Fruit fly (Drosophila melanogaster) whole organism, embryonic: Measurements from ENCODE around the gene Orp8.
A peak's percentile ranks its signal among the peaks of the same experiment; 100 is the strongest.

Experiments used
- Atf6 ChIP-seq: fragments of 200-800 bp; sonication (Bioruptor generic); IDR thresholded peaks from 2 replicates; pipeline ENCODE4 v1.3.6; 2022; ENCODE audit warnings: missing biosample characterization, missing genetic modification characterization
- CG1024 ChIP-seq: fragments of 200-800 bp; sonication (Bioruptor generic); IDR thresholded peaks from 2 replicates; pipeline ENCODE4 v1.3.6; 2022; ENCODE audit warnings: missing biosample characterization, missing genetic modification characterization
- CG10431 ChIP-seq: fragments of 200-800 bp; sonication (Bioruptor generic); optimal IDR thresholded peaks from 3 replicates; lab custom pipeline; 2018; ENCODE audit warnings: missing biosample characterization, mild to moderate bottlenecking, missing genetic modification characterization
- CG12769 ChIP-seq: fragments of 200-800 bp; sonication (Bioruptor generic); optimal IDR thresholded peaks from 2 replicates; lab custom pipeline; 2019; ENCODE audit warnings: missing biosample characterization, mild to moderate bottlenecking, missing genetic modification characterization, moderate library complexity
- CG15601 ChIP-seq: fragments of 200-800 bp; sonication (Bioruptor generic); optimal IDR thresholded peaks from 3 replicates; lab custom pipeline; 2019; ENCODE audit warnings: missing biosample characterization, mild to moderate bottlenecking, missing genetic modification characterization, moderate library complexity
- CG17186 ChIP-seq: fragments of 200-800 bp; sonication (Bioruptor generic); optimal IDR thresholded peaks from 3 replicates; lab custom pipeline; 2017; ENCODE audit warnings: missing biosample characterization, missing genetic modification reagents, missing genetic modification characterization
- CG18262 ChIP-seq: fragments of 200-800 bp; optimal IDR thresholded peaks from 3 replicates; lab custom pipeline; 2019; ENCODE audit warnings: missing biosample characterization, mild to moderate bottlenecking, missing genetic modification characterization, moderate library complexity
- CG1832 ChIP-seq: fragments of 200-800 bp; sonication (Bioruptor generic); optimal IDR thresholded peaks from 2 replicates; lab custom pipeline; 2017; ENCODE audit warnings: missing biosample characterization, mild to moderate bottlenecking, missing genetic modification characterization, inconsistent platforms
- CG2712 ChIP-seq: fragments of 200-800 bp; optimal IDR thresholded peaks from 3 replicates; lab custom pipeline; 2019; ENCODE audit warnings: missing biosample characterization, mild to moderate bottlenecking, missing genetic modification characterization, moderate library complexity
- CG3838 ChIP-seq: fragments of 200-800 bp; sonication (Bioruptor generic); optimal IDR thresholded peaks from 3 replicates; lab custom pipeline; 2016; ENCODE audit warnings: missing biosample characterization, missing genetic modification characterization
- CG6654 ChIP-seq: fragments of 200-800 bp; sonication (Bioruptor generic); optimal IDR thresholded peaks from 2 replicates; lab custom pipeline; 2017; ENCODE audit warnings: missing biosample characterization, mild to moderate bottlenecking, missing genetic modification characterization
- CG8089 ChIP-seq: fragments of 200-800 bp; sonication (Bioruptor generic); optimal IDR thresholded peaks from 3 replicates; lab custom pipeline; 2016; ENCODE audit warnings: missing biosample characterization, missing genetic modification characterization
- CG8281 ChIP-seq: fragments of 200-800 bp; sonication (Bioruptor generic); optimal IDR thresholded peaks from 2 replicates; lab custom pipeline; 2018; ENCODE audit warnings: missing biosample characterization, mild to moderate bottlenecking, missing genetic modification characterization, moderate library complexity
- CG8944 ChIP-seq: fragments of 200-800 bp; sonication (Bioruptor generic); optimal IDR thresholded peaks from 3 replicates; lab custom pipeline; 2016; ENCODE audit warnings: missing biosample characterization, missing genetic modification characterization
- CG9727 ChIP-seq: fragments of 200-800 bp; sonication (Bioruptor generic); optimal IDR thresholded peaks from 3 replicates; lab custom pipeline; 2017; ENCODE audit warnings: missing biosample characterization, mild to moderate bottlenecking, missing genetic modification characterization
- Chrac-16 ChIP-seq: fragments of 200-800 bp; sonication (Bioruptor generic); optimal IDR thresholded peaks from 3 replicates; lab custom pipeline; 2016; ENCODE audit warnings: missing biosample characterization, missing genetic modification characterization
- Dad ChIP-seq: fragments of 200-800 bp; sonication (Bioruptor generic); optimal IDR thresholded peaks from 3 replicates; lab custom pipeline; 2016; ENCODE audit warnings: missing biosample characterization, missing genetic modification characterization
- Dll ChIP-seq: fragments of 200-800 bp; sonication (Bioruptor generic); IDR thresholded peaks from 4 replicates; pipeline ENCODE4 v1.3.6; 2022; ENCODE audit warnings: missing biosample characterization, missing genetic modification characterization; ENCODE audit not compliant: partially characterized antibody
- Drgx ChIP-seq: fragments of 200-800 bp; sonication (Bioruptor generic); IDR thresholded peaks from 2 replicates; pipeline ENCODE4 v1.3.6; 2022; ENCODE audit warnings: missing biosample characterization, missing genetic modification characterization
- Eip74EF ChIP-seq, 2 experiments: fragments of 200-800 bp in 1 of 2; fragments of >200 bp in 1 of 2; sonication (Bioruptor generic) in 1 of 2; optimal IDR thresholded peaks; 2 replicates each; lab custom pipeline; 2017 to 2019; ENCODE audit warnings: missing biosample characterization in 2 of 2, missing genetic modification characterization in 2 of 2, mild to moderate bottlenecking in 1 of 2, moderate library complexity in 1 of 2
- Hr3 ChIP-seq: fragments of 200-800 bp; sonication (Bioruptor generic); optimal IDR thresholded peaks from 3 replicates; lab custom pipeline; 2016; ENCODE audit warnings: missing biosample characterization, missing genetic modification characterization
- Hsf ChIP-seq: fragments of 200-800 bp; sonication (Bioruptor generic); optimal IDR thresholded peaks from 3 replicates; lab custom pipeline; 2016; ENCODE audit warnings: missing biosample characterization, missing genetic modification characterization
- Mad ChIP-seq: fragments of 200-800 bp; sonication (Bioruptor generic); optimal IDR thresholded peaks from 2 replicates; lab custom pipeline; 2016; ENCODE audit warnings: missing biosample characterization, missing genetic modification characterization
- Meics ChIP-seq: fragments of 200-800 bp; sonication (Bioruptor generic); optimal IDR thresholded peaks from 2 replicates; lab custom pipeline; 2017; ENCODE audit warnings: missing biosample characterization, mild to moderate bottlenecking, missing genetic modification characterization
- Neu2 ChIP-seq: fragments of 200-800 bp; sonication (Bioruptor generic); optimal IDR thresholded peaks from 3 replicates; lab custom pipeline; 2016; ENCODE audit warnings: missing biosample characterization, missing genetic modification characterization, borderline replicate concordance
- Trl ChIP-seq, 3 experiments: fragments of >200 bp in 2 of 3; fragments of 200-800 bp in 1 of 3; sonication (Bioruptor generic) in 1 of 3; optimal IDR thresholded peaks; 2 replicates in 1 of 3; 3 replicates in 2 of 3; lab custom pipeline; 2016 to 2017; ENCODE audit warnings: missing biosample characterization in 1 of 3, missing genetic modification characterization in 1 of 3
- Usf ChIP-seq: fragments of 200-800 bp; sonication (Bioruptor generic); optimal IDR thresholded peaks from 2 replicates; lab custom pipeline; 2017; ENCODE audit warnings: missing genotype, missing biosample characterization, missing genetic modification characterization
- Xrp1 ChIP-seq: fragments of 200-800 bp; sonication (Bioruptor generic); IDR thresholded peaks from 2 replicates; pipeline ENCODE4 v1.3.6; 2022; ENCODE audit warnings: missing biosample characterization, missing genetic modification characterization
- ab ChIP-seq: fragments of 200-800 bp; sonication (Bioruptor generic); optimal IDR thresholded peaks from 2 replicates; lab custom pipeline; 2016; ENCODE audit warnings: missing biosample characterization, missing genetic modification characterization
- ac ChIP-seq: fragments of 200-800 bp; sonication (Bioruptor generic); optimal IDR thresholded peaks from 3 replicates; lab custom pipeline; 2017; ENCODE audit warnings: missing biosample characterization, mild to moderate bottlenecking, missing genetic modification characterization
- ato ChIP-seq: fragments of 200-800 bp; sonication (Bioruptor generic); IDR thresholded peaks from 2 replicates; pipeline ENCODE4 v1.3.6; 2022; ENCODE audit warnings: missing biosample characterization, missing genetic modification characterization; ENCODE audit not compliant: partially characterized antibody
- bigmax ChIP-seq: fragments of 200-800 bp; sonication (Bioruptor generic); optimal IDR thresholded peaks from 2 replicates; lab custom pipeline; 2018; ENCODE audit warnings: missing biosample characterization, mild to moderate bottlenecking, missing genetic modification characterization
- bsh ChIP-seq, 2 experiments: fragments of 200-800 bp; sonication (Bioruptor generic); optimal IDR thresholded peaks; 2 replicates each; lab custom pipeline; 2017 to 2018; ENCODE audit warnings: mild to moderate bottlenecking in 2 of 2, missing biosample characterization in 2 of 2, missing genetic modification characterization in 2 of 2, moderate library complexity in 1 of 2
- chn ChIP-seq: fragments of 200-800 bp; sonication (Bioruptor generic); optimal IDR thresholded peaks from 2 replicates; lab custom pipeline; 2016; ENCODE audit warnings: missing biosample characterization, missing genetic modification characterization
- ci ChIP-seq: fragments of 200-800 bp; sonication (Bioruptor generic); IDR thresholded peaks from 3 replicates; pipeline ENCODE4 v1.3.6; 2022; ENCODE audit warnings: missing biosample characterization, missing genetic modification characterization
- corto ChIP-seq: fragments of 200-800 bp; sonication (Bioruptor generic); optimal IDR thresholded peaks from 2 replicates; lab custom pipeline; 2016; ENCODE audit warnings: missing biosample characterization, mild to moderate bottlenecking, missing genetic modification characterization, moderate library complexity
- danr ChIP-seq: fragments of 200-800 bp; sonication (Bioruptor generic); IDR thresholded peaks from 2 replicates; pipeline ENCODE4 v1.3.6; 2022; ENCODE audit warnings: missing biosample characterization, missing genetic modification characterization
- dati ChIP-seq: fragments of 200-800 bp; sonication (Bioruptor generic); IDR thresholded peaks from 2 replicates; pipeline ENCODE4 v1.3.6; 2022; ENCODE audit warnings: missing biosample characterization, missing genetic modification characterization
- esg ChIP-seq: fragments of 200-800 bp; sonication (Bioruptor generic); conservative IDR thresholded peaks from 2 replicates; pipeline ENCODE4 v1.3.6; 2022; ENCODE audit warnings: missing biosample characterization, missing genetic modification characterization
- gem ChIP-seq: fragments of 200-800 bp; sonication (Bioruptor generic); optimal IDR thresholded peaks from 2 replicates; lab custom pipeline; 2019; ENCODE audit warnings: missing biosample characterization, mild to moderate bottlenecking, missing genetic modification characterization, moderate library complexity
- gsb ChIP-seq: fragments of 200-800 bp; sonication (Bioruptor generic); IDR thresholded peaks from 2 replicates; pipeline ENCODE4 v1.3.6; 2022; ENCODE audit warnings: missing biosample characterization, missing genetic modification characterization
- gt ChIP-seq: fragments of 200-800 bp; sonication (Bioruptor generic); IDR thresholded peaks from 2 replicates; pipeline ENCODE4 v1.3.6; 2022; ENCODE audit warnings: missing biosample characterization, missing genetic modification characterization
- her ChIP-seq: fragments of 200-800 bp; sonication (Bioruptor generic); optimal IDR thresholded peaks from 2 replicates; lab custom pipeline; 2016; ENCODE audit warnings: missing biosample characterization, missing genetic modification characterization
- pzg ChIP-seq: fragments of 200-800 bp; sonication (Bioruptor generic); optimal IDR thresholded peaks from 3 replicates; lab custom pipeline; 2018; ENCODE audit warnings: missing biosample characterization, mild to moderate bottlenecking, missing genetic modification characterization, moderate library complexity
- sens ChIP-seq: fragments of 200-800 bp; sonication (Bioruptor generic); peaks from one replicate; lab custom pipeline; 2016; ENCODE audit warnings: missing biosample characterization, missing genetic modification characterization
- tna ChIP-seq: fragments of 200-800 bp; sonication (Bioruptor generic); IDR thresholded peaks from 2 replicates; pipeline ENCODE4 v1.3.6; 2022; ENCODE audit warnings: missing biosample characterization, missing genetic modification characterization; ENCODE audit not compliant: partially characterized antibody
- trh ChIP-seq: fragments of 200-800 bp; sonication (Bioruptor generic); optimal IDR thresholded peaks from 2 replicates; lab custom pipeline; 2016; ENCODE audit warnings: missing biosample characterization, missing genetic modification characterization
- usp ChIP-seq: fragments of >200 bp; optimal IDR thresholded peaks from 2 replicates; lab custom pipeline; 2017; ENCODE audit warnings: missing biosample characterization, missing genetic modification characterization
- wek ChIP-seq: fragments of 200-800 bp; sonication (Bioruptor generic); optimal IDR thresholded peaks from 3 replicates; lab custom pipeline; 2018; ENCODE audit warnings: missing biosample characterization, mild to moderate bottlenecking, missing genetic modification characterization, moderate library complexity

The Orp8 gene

dm6 chr3R:20284140-20284911 is 24.8 kb upstream of the Orp8 start (continued):
- peak; percentile 12 for TF ChIP-seq CG18262 (tag; lab: Kevin White, UChicago)
- TF ChIP-seq danr (GFP tag; lab: Robert Waterston, UW): no peak
- TF ChIP-seq CG6654 (GFP tag; lab: Kevin White, UChicago): no peak
- TF ChIP-seq her (GFP tag; lab: Kevin White, UChicago): no peak
- TF ChIP-seq Mad (GFP tag; lab: Kevin White, UChicago): no peak
- no peak for TF ChIP-seq Chrac-16 (GFP tag; lab: Kevin White, UChicago)
- no peak for TF ChIP-seq CG8089 (GFP tag; lab: Kevin White, UChicago)
- TF ChIP-seq Hsf (GFP tag; lab: Kevin White, UChicago): no peak
- no peak for TF ChIP-seq ci (GFP tag; lab: Robert Waterston, UW)
- no peak for TF ChIP-seq ab (GFP tag; lab: Kevin White, UChicago)
- no peak for TF ChIP-seq Eip74EF (GFP tag; optimal IDR thresholded peaks at IDR 0.05; lab: Kevin White, UChicago)
- TF ChIP-seq CG9727 (GFP tag; lab: Kevin White, UChicago): no peak
- no peak for TF ChIP-seq dati (GFP tag; lab: Robert Waterston, UW)
- TF ChIP-seq CG8944 (GFP tag; lab: Kevin White, UChicago): no peak
- peak; percentile 6 for TF ChIP-seq corto (GFP tag; lab: Kevin White, UChicago)
- no peak for TF ChIP-seq bsh (GFP tag; optimal IDR thresholded peaks at IDR 0.05; lab: Kevin White, UChicago)
- TF ChIP-seq Meics (GFP tag; lab: Kevin White, UChicago): no peak
- no peak for TF ChIP-seq CG8281 (tag; lab: Kevin White, UChicago)
- peak; percentile 43 for TF ChIP-seq CG1832 (GFP tag; lab: Kevin White, UChicago)
- TF ChIP-seq pzg (GFP tag; lab: Kevin White, UChicago): no peak
- TF ChIP-seq ato (GFP tag; lab: Robert Waterston, UW): no peak
- no peak for TF ChIP-seq Atf6 (GFP tag; lab: Robert Waterston, UW)
- peak; percentile 17 for TF ChIP-seq CG2712
- TF ChIP-seq usp (GFP tag; lab: Kevin White, UChicago): no peak
- TF ChIP-seq Neu2 (GFP tag; lab: Kevin White, UChicago): no peak
- TF ChIP-seq CG3838 (GFP tag; lab: Kevin White, UChicago): no peak
- TF ChIP-seq CG17186: no peak
- TF ChIP-seq chn (GFP tag; lab: Kevin White, UChicago): no peak
- TF ChIP-seq Dll (GFP tag; lab: Robert Waterston, UW): no peak
- TF ChIP-seq Dad: no peak
- 0 out of 2 replicates have a peak, but pooled peaks have one; percentile 27 for TF ChIP-seq Xrp1 (GFP tag; lab: Robert Waterston, UW)
- no peak for TF ChIP-seq esg (GFP tag; lab: Robert Waterston, UW)
- TF ChIP-seq CG1024 (GFP tag; lab: Robert Waterston, UW): no peak
- peak; percentile 76 for TF ChIP-seq Drgx (GFP tag; lab: Robert Waterston, UW)
- no peak for TF ChIP-seq CG10431
- no peak for TF ChIP-seq tna (GFP tag; lab: Robert Waterston, UW)
- TF ChIP-seq gsb: no peak
- TF ChIP-seq Usf (GFP tag; lab: Kevin White, UChicago): no peak
- TF ChIP-seq sens (GFP tag; lab: Kevin White, UChicago): peak; percentile 13
- TF ChIP-seq Hr3: no peak
- no peak for TF ChIP-seq CG15601 (tag; lab: Kevin White, UChicago)
- TF ChIP-seq trh (GFP tag; lab: Kevin White, UChicago): no peak
- TF ChIP-seq gem (tag; lab: Kevin White, UChicago): peak; percentile 2
- no peak for TF ChIP-seq wek
- TF ChIP-seq gt (GFP tag; lab: Robert Waterston, UW): no peak
- TF ChIP-seq Trl (optimal IDR thresholded peaks at IDR 0.05; lab: Kevin White, UChicago): no peak
- TF ChIP-seq Trl (GFP tag; optimal IDR thresholded peaks at IDR 0.05; lab: Kevin White, UChicago): no peak
- no peak for TF ChIP-seq ac (GFP tag; lab: Kevin White, UChicago)
- TF ChIP-seq CG12769: no peak
- no peak for TF ChIP-seq bigmax (GFP tag; lab: Kevin White, UChicago)
